Worm (Caenorhabditis elegans) whole organism, L4 larva: ENCODE data around the gene ram-5.

Experiments
- D1046.2 ChIP-seq: fragments of 200-800 bp; sonication (Bioruptor generic); IDR thresholded peaks from 2 replicates; pipeline ENCODE4 v1.3.6; 2022; ENCODE audit warnings: missing genetic modification characterization, missing compliant biosample characterization
- F10B5.3 ChIP-seq: sonication (generic microtip); optimal IDR thresholded peaks from 2 replicates; lab custom pipeline; 2016; ENCODE audit warnings: mild to moderate bottlenecking, missing genetic modification characterization, missing compliant biosample characterization
- F44E2.7 ChIP-seq: fragments of 200-800 bp; sonication (Bioruptor generic); IDR thresholded peaks from 2 replicates; pipeline ENCODE4 v2.1.2; 2022; ENCODE audit warnings: missing genetic modification characterization, missing compliant biosample characterization
- F49E8.2 ChIP-seq: sonication (generic microtip); optimal IDR thresholded peaks from 2 replicates; lab custom pipeline; 2016; ENCODE audit warnings: missing compliant biosample characterization, mild to moderate bottlenecking, missing genetic modification characterization, borderline replicate concordance
- T20F7.1 ChIP-seq: fragments of 200-800 bp; sonication (Bioruptor generic); optimal IDR thresholded peaks from 2 replicates; lab custom pipeline; 2018; ENCODE audit warnings: mild to moderate bottlenecking, missing genetic modification characterization, missing compliant biosample characterization
- T26A8.4 ChIP-seq: fragments of 200-800 bp; sonication (Bioruptor generic); IDR thresholded peaks from 2 replicates; pipeline ENCODE4 v1.3.6; 2022; ENCODE audit warnings: missing genetic modification characterization, missing compliant biosample characterization
- Y105C5A.15 ChIP-seq: fragments of 200-800 bp; sonication (Bioruptor generic); IDR thresholded peaks from 2 replicates; pipeline ENCODE4 v1.3.6; 2022; ENCODE audit warnings: missing genetic modification characterization, missing compliant biosample characterization
- Y75B8A.6 ChIP-seq: fragments of 200-800 bp; sonication (Bioruptor generic); IDR thresholded peaks from 2 replicates; pipeline ENCODE4 v1.3.6; 2022; ENCODE audit warnings: missing genetic modification reagents, missing genetic modification characterization, missing compliant biosample characterization
- ZK337.2 ChIP-seq: fragments of 200-800 bp; sonication (Bioruptor generic); IDR thresholded peaks from 2 replicates; pipeline ENCODE4 v1.3.6; 2022; ENCODE audit warnings: missing genetic modification reagents, missing genetic modification characterization, missing compliant biosample characterization
- attf-4 ChIP-seq: sonication (generic microtip); optimal IDR thresholded peaks from 3 replicates; lab custom pipeline; 2017; ENCODE audit warnings: missing biosample characterization, missing genetic modification characterization
- ceh-20 ChIP-seq: fragments of 200-800 bp; sonication (Bioruptor generic); IDR thresholded peaks from 2 replicates; pipeline ENCODE4 v1.3.6; 2022; ENCODE audit warnings: missing genetic modification reagents, missing genetic modification characterization, missing compliant biosample characterization
- ceh-32 ChIP-seq: sonication (generic microtip); optimal IDR thresholded peaks from 2 replicates; lab custom pipeline; 2016; ENCODE audit warnings: mild to moderate bottlenecking, missing genetic modification characterization, missing compliant biosample characterization; ENCODE audit not compliant: poor library complexity
- ceh-82 ChIP-seq: sonication (generic microtip); optimal IDR thresholded peaks from 2 replicates; lab custom pipeline; 2017; ENCODE audit warnings: missing biosample characterization, missing genetic modification characterization
- ces-1 ChIP-seq: fragments of 150-350 bp; sonication (generic microtip); optimal IDR thresholded peaks from 4 replicates; lab custom pipeline; 2014; ENCODE audit warnings: missing biosample characterization, missing genetic modification reagents, missing genetic modification characterization
- cey-2 ChIP-seq: sonication (generic microtip); optimal IDR thresholded peaks from 3 replicates; lab custom pipeline; 2017; ENCODE audit warnings: missing genetic modification characterization, mild to moderate bottlenecking, missing compliant biosample characterization, antibody characterized with exemption, borderline replicate concordance; ENCODE audit not compliant: insufficient read depth
- daf-12 ChIP-seq: fragments of 150-350 bp; optimal IDR thresholded peaks from 2 replicates; lab custom pipeline; 2014; ENCODE audit warnings: missing biosample characterization, missing genetic modification reagents, missing genetic modification characterization
- dmd-6 ChIP-seq: fragments of 200-800 bp; sonication (Bioruptor generic); IDR thresholded peaks from 2 replicates; pipeline ENCODE4 v1.3.6; 2022; ENCODE audit warnings: missing genetic modification reagents, missing genetic modification characterization, missing compliant biosample characterization
- dmd-8 ChIP-seq: fragments of 200-800 bp; sonication (Bioruptor generic); IDR thresholded peaks from 2 replicates; pipeline ENCODE4 v1.3.6; 2022; ENCODE audit warnings: missing genetic modification characterization, missing compliant biosample characterization
- dpl-1 ChIP-seq: fragments of 150-350 bp; optimal IDR thresholded peaks from 2 replicates; lab custom pipeline; 2014; ENCODE audit warnings: missing biosample characterization, missing genetic modification reagents, missing genetic modification characterization
- duxl-1 ChIP-seq: sonication (generic microtip); optimal IDR thresholded peaks from 2 replicates; lab custom pipeline; 2016; ENCODE audit warnings: mild to moderate bottlenecking, missing genetic modification characterization, moderate library complexity, missing compliant biosample characterization; ENCODE audit not compliant: poor library complexity
- egl-27 ChIP-seq: sonication (generic microtip); optimal IDR thresholded peaks from 3 replicates; lab custom pipeline; 2017; ENCODE audit warnings: missing biosample characterization, missing genetic modification reagents, missing genetic modification characterization
- fkh-10 ChIP-seq: fragments of 150-350 bp; optimal IDR thresholded peaks from 2 replicates; lab custom pipeline; 2014; ENCODE audit warnings: missing biosample characterization, missing genetic modification reagents, missing genetic modification characterization
- gei-8 ChIP-seq: fragments of 200-800 bp; sonication (Bioruptor generic); optimal IDR thresholded peaks from 2 replicates; lab custom pipeline; 2018; ENCODE audit warnings: mild to moderate bottlenecking, missing genetic modification characterization, missing compliant biosample characterization
- hlh-30 ChIP-seq: sonication (generic microtip); optimal IDR thresholded peaks from 2 replicates; lab custom pipeline; 2017; ENCODE audit warnings: antibody characterized with exemption, mild to moderate bottlenecking, missing genetic modification characterization, missing compliant biosample characterization; ENCODE audit not compliant: insufficient read depth
- hmg-1.1 ChIP-seq: fragments of 200-800 bp; sonication (Bioruptor generic); IDR thresholded peaks from 2 replicates; pipeline ENCODE4 v1.3.6; 2022; ENCODE audit warnings: missing genetic modification reagents, missing genetic modification characterization, missing compliant biosample characterization
- lin-1 ChIP-seq: fragments of 200-800 bp; sonication (Bioruptor generic); IDR thresholded peaks from 2 replicates; pipeline ENCODE4 v1.3.6; 2022; ENCODE audit warnings: missing genetic modification reagents, missing genetic modification characterization, missing compliant biosample characterization
- lin-39 ChIP-seq: fragments of 150-350 bp; optimal IDR thresholded peaks from 2 replicates; lab custom pipeline; 2014; ENCODE audit warnings: missing biosample characterization, missing genetic modification reagents, missing genetic modification characterization
- lsy-2 ChIP-seq, 2 experiments: fragments of 150-350 bp in 1 of 2; sonication (generic microtip) in 1 of 2; optimal IDR thresholded peaks; 2 replicates each; lab custom pipeline; 2014 to 2017; ENCODE audit warnings: missing biosample characterization in 2 of 2, missing genetic modification characterization in 2 of 2
- madf-5 ChIP-seq, 2 experiments: fragments of 200-800 bp; sonication (Bioruptor generic); IDR thresholded peaks; 2 replicates each; pipeline ENCODE4 v1.3.6; 2022; ENCODE audit warnings: missing compliant biosample characterization in 2 of 2, missing genetic modification characterization in 2 of 2
- mdl-1 ChIP-seq, 2 experiments: fragments of 150-350 bp in 1 of 2; sonication (generic microtip) in 1 of 2; optimal IDR thresholded peaks; 2 replicates each; lab custom pipeline; 2014 to 2017; ENCODE audit warnings: missing biosample characterization in 2 of 2, missing genetic modification characterization in 2 of 2
- mdt-29 ChIP-seq: fragments of 200-800 bp; sonication (Bioruptor generic); IDR thresholded peaks from 2 replicates; pipeline ENCODE4 v1.3.6; 2022; ENCODE audit warnings: missing genetic modification reagents, missing genetic modification characterization, missing compliant biosample characterization
- mxl-2 ChIP-seq: fragments of 200-800 bp; sonication (Bioruptor generic); conservative IDR thresholded peaks from 2 replicates; pipeline ENCODE4 v1.3.6; 2022; ENCODE audit warnings: missing genetic modification reagents, missing genetic modification characterization, missing compliant biosample characterization
- mxl-3 ChIP-seq: fragments of 200-800 bp; sonication (Bioruptor generic); optimal IDR thresholded peaks from 2 replicates; lab custom pipeline; 2018; ENCODE audit warnings: mild to moderate bottlenecking, missing genetic modification characterization, missing compliant biosample characterization
- nhr-10 ChIP-seq: fragments of 150-350 bp; optimal IDR thresholded peaks from 2 replicates; lab custom pipeline; 2014; ENCODE audit warnings: missing biosample characterization, missing genetic modification characterization
- nhr-102 ChIP-seq: sonication (generic microtip); optimal IDR thresholded peaks from 2 replicates; lab custom pipeline; 2016; ENCODE audit warnings: mild to moderate bottlenecking, missing genetic modification characterization, moderate library complexity, missing compliant biosample characterization
- nhr-11 ChIP-seq: fragments of 150-350 bp; optimal IDR thresholded peaks from 2 replicates; lab custom pipeline; 2014; ENCODE audit warnings: missing biosample characterization, missing genetic modification characterization
- nhr-237 ChIP-seq: sonication (generic microtip); optimal IDR thresholded peaks from 2 replicates; lab custom pipeline; 2017; ENCODE audit warnings: missing biosample characterization, missing genetic modification characterization
- nhr-28 ChIP-seq: fragments of 150-350 bp; optimal IDR thresholded peaks from 2 replicates; lab custom pipeline; 2014; ENCODE audit warnings: missing biosample characterization, missing genetic modification characterization
- nhr-41 ChIP-seq: fragments of 200-800 bp; sonication (Bioruptor generic); IDR thresholded peaks from 2 replicates; pipeline ENCODE4 v1.3.6; 2022; ENCODE audit warnings: missing genetic modification reagents, missing genetic modification characterization, missing compliant biosample characterization
- nhr-42 ChIP-seq: fragments of 200-800 bp; sonication (Bioruptor generic); IDR thresholded peaks from 2 replicates; pipeline ENCODE4 v1.3.6; 2022; ENCODE audit warnings: missing genetic modification characterization, missing compliant biosample characterization
- nhr-48 ChIP-seq: sonication (generic microtip); optimal IDR thresholded peaks from 2 replicates; lab custom pipeline; 2016; ENCODE audit warnings: mild to moderate bottlenecking, missing genetic modification characterization, missing compliant biosample characterization
- pha-4 ChIP-seq, 2 experiments: fragments of 150-350 bp in 1 of 2; fragments of 200-800 bp in 1 of 2; sonication (Bioruptor generic) in 1 of 2; IDR thresholded peaks in 1 of 2; optimal IDR thresholded peaks in 1 of 2; 2 replicates each; pipeline versions ENCODE4 v1.3.6 to Lab custom; 2014 to 2022; ENCODE audit warnings: missing genetic modification characterization in 2 of 2, missing genetic modification reagents in 2 of 2, missing biosample characterization in 1 of 2, missing compliant biosample characterization in 1 of 2
- pqm-1 ChIP-seq: sonication (generic microtip); optimal IDR thresholded peaks from 2 replicates; lab custom pipeline; 2017; ENCODE audit warnings: missing biosample characterization, missing genetic modification characterization
- set-16 ChIP-seq: fragments of 200-800 bp; sonication (Bioruptor generic); IDR thresholded peaks from 2 replicates; pipeline ENCODE4 v1.3.6; 2022; ENCODE audit warnings: missing genetic modification reagents, missing genetic modification characterization, missing compliant biosample characterization
- snpc-4 ChIP-seq: fragments of 150-350 bp; optimal IDR thresholded peaks from 2 replicates; lab custom pipeline; 2014; ENCODE audit warnings: missing biosample characterization, missing genetic modification characterization
- spr-1 ChIP-seq: sonication (generic microtip); optimal IDR thresholded peaks from 2 replicates; lab custom pipeline; 2016; ENCODE audit warnings: mild to moderate bottlenecking, missing genetic modification characterization, missing compliant biosample characterization
- spr-3 ChIP-seq: fragments of 200-800 bp; sonication (Bioruptor generic); optimal IDR thresholded peaks from 2 replicates; lab custom pipeline; 2018; ENCODE audit warnings: mild to moderate bottlenecking, missing genetic modification characterization, missing compliant biosample characterization
- unc-39 ChIP-seq: sonication (generic microtip); optimal IDR thresholded peaks from 2 replicates; lab custom pipeline; 2017; ENCODE audit warnings: missing biosample characterization, missing genetic modification characterization
- vab-7 ChIP-seq: fragments of 200-800 bp; sonication (Bioruptor generic); IDR thresholded peaks from 2 replicates; pipeline ENCODE4 v1.3.6; 2022; ENCODE audit warnings: missing genetic modification reagents, missing genetic modification characterization, missing compliant biosample characterization

ram-5 gene

ce11 chrX:14599245-14599644 is 49.3 kb downstream of the ram-5 start, which contains the start of gene C44H4.6:
Gene C44H4.6, minus strand, starts transcription at chrX:14599345.
- TF ChIP-seq lin-39 = no peak
- no peak for TF ChIP-seq ceh-32 (tag; lab: Kevin White, UChicago)
- TF ChIP-seq daf-12 (tag; lab: Kevin White, UChicago) = no peak
- TF ChIP-seq vab-7 (GFP tag; lab: Robert Waterston, UW) = no peak
- no peak for TF ChIP-seq nhr-48 (tag; lab: Kevin White, UChicago)
- no peak for TF ChIP-seq lin-1
- TF ChIP-seq D1046.2 = no peak
- TF ChIP-seq egl-27 = no peak
- no peak for TF ChIP-seq nhr-237 (tag; lab: Kevin White, UChicago)
- TF ChIP-seq mdl-1 (tag; optimal IDR thresholded peaks at IDR 0.05; lab: Kevin White, UChicago) = no peak
- no peak for TF ChIP-seq attf-4 (tag; lab: Kevin White, UChicago)
- TF ChIP-seq duxl-1 (tag; lab: Kevin White, UChicago) = no peak
- TF ChIP-seq nhr-28 (tag; lab: Kevin White, UChicago) = no peak
- no peak for TF ChIP-seq unc-39 (tag; lab: Kevin White, UChicago)
- no peak for TF ChIP-seq dpl-1
- no peak for TF ChIP-seq Y75B8A.6
- TF ChIP-seq dmd-8 (GFP tag; lab: Robert Waterston, UW) = no peak
- TF ChIP-seq T26A8.4 (GFP tag; lab: Robert Waterston, UW) = no peak
- no peak for TF ChIP-seq F49E8.2 (tag; lab: Kevin White, UChicago)

- TF ChIP-seq gei-8 (GFP tag; lab: Kevin White, UChicago) (no peak), Y105C5A.15 (GFP tag; lab: Robert Waterston, UW) (no peak), fkh-10 (GFP tag; lab: Kevin White, UChicago) (no peak), lsy-2 (tag; optimal IDR thresholded peaks at IDR 0.05; lab: Kevin White, UChicago) (peak in 1 of 2 experiments; percentile 74), dmd-6 (GFP tag; lab: Robert Waterston, UW) (peak; percentile 82), Y75B8A.6 (no peak), F44E2.7 (GFP tag; lab: Robert Waterston, UW) (no peak), hlh-30 (peak; percentile 99), snpc-4 (tag; lab: Kevin White, UChicago) (no peak), madf-5 (GFP tag; IDR thresholded peaks at IDR 0.05; lab: Robert Waterston, UW) (no peak), nhr-41 (GFP tag; lab: Robert Waterston, UW) (0 out of 2 replicates have a peak, but pooled peaks have one; percentile 53), nhr-42 (GFP tag; lab: Robert Waterston, UW) (no peak), nhr-28 (tag; lab: Kevin White, UChicago) (peak; percentile 86), T20F7.1 (GFP tag; lab: Kevin White, UChicago) (peak; percentile 5), hmg-1.1 (GFP tag; lab: Robert Waterston, UW) (peak; percentile 82), nhr-102 (tag; lab: Kevin White, UChicago) (no peak), F10B5.3 (tag; lab: Kevin White, UChicago) (no peak), ces-1 (GFP tag; lab: Kevin White, UChicago) (no peak), pqm-1 (peak; percentile 41), ceh-82 (tag; lab: Kevin White, UChicago) (no peak), mxl-2 (no peak), ZK337.2 (GFP tag; lab: Robert Waterston, UW) (no peak), cey-2 (tag; lab: Kevin White, UChicago) (no peak), mxl-3 (GFP tag; lab: Kevin White, UChicago) (peak; percentile 98), spr-3 (GFP tag; lab: Kevin White, UChicago) (no peak), daf-12 (tag; lab: Kevin White, UChicago) (no peak), D1046.2 (no peak), F49E8.2 (tag; lab: Kevin White, UChicago) (no peak), set-16 (peak; percentile 32; the same call in 1 of the 2 replicates), nhr-10 (tag; lab: Kevin White, UChicago) (no peak), ceh-20 (GFP tag; lab: Robert Waterston, UW) (0 out of 2 replicates have a peak, but pooled peaks have one; percentile 38), pha-4 (GFP tag; IDR thresholded peaks at IDR 0.05; lab: Robert Waterston, UW) (no peak), pha-4 (tag; optimal IDR thresholded peaks at IDR 0.05; lab: Kevin White, UChicago) (peak; percentile 65), mdt-29 (GFP tag; lab: Robert Waterston, UW) (no peak), nhr-11 (tag; lab: Kevin White, UChicago) (peak; percentile 37), spr-1 (peak; percentile 35)
Observed at ce11 chrX:14602676-14603075, 52.7 kb downstream of the ram-5 start, which contains the start of gene eor-2. Gene eor-2, plus strand, starts transcription at chrX:14603017.
